Worm (Caenorhabditis elegans) whole organism, young adult: ENCODE results near the gene F40G12.4.

Experiments used
- B0035.1 ChIP-seq: sonication (generic microtip); optimal IDR thresholded peaks from 2 replicates; lab custom pipeline; 2016; ENCODE audit warnings: missing genetic modification characterization, mild to moderate bottlenecking, missing compliant biosample characterization, missing genotype, missing genetic modification reagents
- B0261.1 ChIP-seq: sonication (generic microtip); optimal IDR thresholded peaks from 2 replicates; lab custom pipeline; 2016; ENCODE audit warnings: mild to moderate bottlenecking, missing genetic modification characterization, moderate library complexity, missing compliant biosample characterization
- B0336.3 ChIP-seq: fragments of 200-800 bp; sonication (Bioruptor generic); IDR thresholded peaks from 2 replicates; pipeline ENCODE4 v1.3.6; 2022; ENCODE audit warnings: missing genetic modification characterization, missing compliant biosample characterization
- F33H1.4 ChIP-seq: fragments of 200-800 bp; sonication (Bioruptor generic); IDR thresholded peaks from 2 replicates; pipeline ENCODE4 v1.3.6; 2022; ENCODE audit warnings: missing genetic modification reagents, missing genetic modification characterization, missing compliant biosample characterization
- F52B5.7 ChIP-seq: sonication (generic microtip); optimal IDR thresholded peaks from 2 replicates; lab custom pipeline; 2016; ENCODE audit warnings: mild to moderate bottlenecking, missing genetic modification characterization, missing compliant biosample characterization
- F55B11.4 ChIP-seq: sonication (generic microtip); optimal IDR thresholded peaks from 2 replicates; lab custom pipeline; 2016; ENCODE audit warnings: missing compliant biosample characterization, missing genetic modification characterization, borderline replicate concordance; ENCODE audit not compliant: insufficient read depth
- T26A5.8 ChIP-seq: sonication (generic microtip); optimal IDR thresholded peaks from 2 replicates; lab custom pipeline; 2016; ENCODE audit warnings: missing genetic modification characterization, missing compliant biosample characterization
- Y56A3A.18 ChIP-seq: fragments of 200-800 bp; sonication (Bioruptor generic); IDR thresholded peaks from 2 replicates; pipeline ENCODE4 v1.3.6; 2022; ENCODE audit warnings: missing genetic modification reagents, missing genetic modification characterization, missing compliant biosample characterization
- akir-1 ChIP-seq: fragments of 200-800 bp; sonication (Bioruptor generic); optimal IDR thresholded peaks from 2 replicates; lab custom pipeline; 2018; ENCODE audit warnings: mild to moderate bottlenecking, missing genetic modification characterization, moderate library complexity, missing compliant biosample characterization
- aptf-2 ChIP-seq: fragments of 200-800 bp; sonication (Bioruptor generic); conservative IDR thresholded peaks from 2 replicates; pipeline ENCODE4 v1.3.6; 2022; ENCODE audit warnings: missing genetic modification reagents, missing genetic modification characterization, missing compliant biosample characterization
- aptf-3 ChIP-seq: fragments of 200-800 bp; sonication (Bioruptor generic); IDR thresholded peaks from 2 replicates; pipeline ENCODE4 v1.3.6; 2022; ENCODE audit warnings: missing genetic modification characterization, missing compliant biosample characterization
- atf-7 ChIP-seq: sonication (generic microtip); optimal IDR thresholded peaks from 2 replicates; lab custom pipeline; 2017; ENCODE audit warnings: mild to moderate bottlenecking, missing genetic modification characterization, missing compliant biosample characterization
- athp-1 ChIP-seq: sonication (generic microtip); optimal IDR thresholded peaks from 2 replicates; lab custom pipeline; 2017; ENCODE audit warnings: mild to moderate bottlenecking, missing genetic modification characterization, missing compliant biosample characterization
- attf-3 ChIP-seq: fragments of 200-800 bp; sonication (Bioruptor generic); conservative IDR thresholded peaks from 2 replicates; pipeline ENCODE4 v1.3.6; 2022; ENCODE audit warnings: missing genetic modification reagents, missing genetic modification characterization, missing compliant biosample characterization
- bed-1 ChIP-seq: fragments of 200-800 bp; sonication (Bioruptor generic); IDR thresholded peaks from 2 replicates; pipeline ENCODE4 v1.3.6; 2022; ENCODE audit warnings: missing genetic modification reagents, missing genetic modification characterization, missing compliant biosample characterization
- ceh-40 ChIP-seq: fragments of 200-800 bp; sonication (Bioruptor generic); IDR thresholded peaks from 2 replicates; pipeline ENCODE4 v1.3.6; 2022; ENCODE audit warnings: missing genetic modification characterization, missing compliant biosample characterization
- ceh-79 ChIP-seq: sonication (generic microtip); optimal IDR thresholded peaks from 2 replicates; lab custom pipeline; 2017; ENCODE audit warnings: mild to moderate bottlenecking, missing genetic modification characterization, missing compliant biosample characterization
- ceh-91 ChIP-seq: fragments of 200-800 bp; sonication (Bioruptor generic); IDR thresholded peaks from 2 replicates; pipeline ENCODE4 v1.3.6; 2022; ENCODE audit warnings: missing genetic modification reagents, missing genetic modification characterization, missing compliant biosample characterization
- chd-7 ChIP-seq: sonication (generic microtip); optimal IDR thresholded peaks from 2 replicates; lab custom pipeline; 2016; ENCODE audit warnings: mild to moderate bottlenecking, missing genetic modification characterization, moderate library complexity, missing compliant biosample characterization
- dpff-1 ChIP-seq: sonication (generic microtip); optimal IDR thresholded peaks from 2 replicates; lab custom pipeline; 2017; ENCODE audit warnings: mild to moderate bottlenecking, missing genetic modification characterization, missing compliant biosample characterization
- dpl-1 ChIP-seq: fragments of 150-350 bp; optimal IDR thresholded peaks from 2 replicates; lab custom pipeline; 2014; ENCODE audit warnings: missing biosample characterization, missing genetic modification reagents, missing genetic modification characterization
- efl-1 ChIP-seq: fragments of 150-350 bp; optimal IDR thresholded peaks from 2 replicates; lab custom pipeline; 2014; ENCODE audit warnings: missing biosample characterization, missing genetic modification reagents, missing genetic modification characterization
- egl-44 ChIP-seq: fragments of 200-800 bp; sonication (Bioruptor generic); IDR thresholded peaks from 2 replicates; pipeline ENCODE4 v1.3.6; 2022; ENCODE audit warnings: missing genetic modification reagents, missing genetic modification characterization, missing compliant biosample characterization
- ekl-4 ChIP-seq: fragments of 200-800 bp; sonication (Bioruptor generic); IDR thresholded peaks from 2 replicates; pipeline ENCODE4 v1.3.6; 2022; ENCODE audit warnings: missing genetic modification reagents, missing genetic modification characterization, missing compliant biosample characterization
- hmg-1.2 ChIP-seq: fragments of 200-800 bp; sonication (Bioruptor generic); IDR thresholded peaks from 2 replicates; pipeline ENCODE4 v1.3.6; 2022; ENCODE audit warnings: missing genetic modification reagents, missing genetic modification characterization, missing compliant biosample characterization
- hmg-20 ChIP-seq: fragments of 200-800 bp; sonication (Bioruptor generic); IDR thresholded peaks from 2 replicates; pipeline ENCODE4 v1.3.6; 2022; ENCODE audit warnings: missing genetic modification reagents, missing genetic modification characterization, missing compliant biosample characterization
- hrde-1 ChIP-seq: sonication (generic microtip); optimal IDR thresholded peaks from 2 replicates; lab custom pipeline; 2016; ENCODE audit warnings: missing genetic modification characterization, mild to moderate bottlenecking, missing compliant biosample characterization, moderate library complexity, missing genotype, missing genetic modification reagents, borderline replicate concordance
- let-526 ChIP-seq: fragments of 200-800 bp; sonication (Bioruptor generic); IDR thresholded peaks from 2 replicates; pipeline ENCODE4 v1.3.6; 2022; ENCODE audit warnings: missing genetic modification reagents, missing genetic modification characterization, missing compliant biosample characterization
- lsl-1 ChIP-seq: fragments of 200-800 bp; sonication (Bioruptor generic); optimal IDR thresholded peaks from 2 replicates; lab custom pipeline; 2018; ENCODE audit warnings: mild to moderate bottlenecking, missing genetic modification characterization, moderate library complexity, missing compliant biosample characterization
- lsy-27 ChIP-seq: sonication (generic microtip); optimal IDR thresholded peaks from 2 replicates; lab custom pipeline; 2017; ENCODE audit warnings: missing genetic modification characterization, mild to moderate bottlenecking, missing compliant biosample characterization, antibody characterized with exemption, missing genotype, borderline replicate concordance; ENCODE audit not compliant: insufficient read depth
- mel-28 ChIP-seq: sonication (generic microtip); optimal IDR thresholded peaks from 2 replicates; lab custom pipeline; 2016; ENCODE audit warnings: borderline replicate concordance, mild to moderate bottlenecking, missing genetic modification characterization, missing compliant biosample characterization
- nfya-2 ChIP-seq: fragments of 200-800 bp; sonication (Bioruptor generic); IDR thresholded peaks from 2 replicates; pipeline ENCODE4 v1.3.6; 2022; ENCODE audit warnings: missing genetic modification reagents, missing genetic modification characterization, missing compliant biosample characterization
- nhr-120 ChIP-seq: fragments of 200-800 bp; sonication (Bioruptor generic); IDR thresholded peaks from 2 replicates; pipeline ENCODE4 v1.3.6; 2022; ENCODE audit warnings: missing genetic modification characterization, missing compliant biosample characterization
- nhr-179 ChIP-seq: sonication (generic microtip); optimal IDR thresholded peaks from 2 replicates; lab custom pipeline; 2016; ENCODE audit warnings: mild to moderate bottlenecking, missing genetic modification characterization, missing compliant biosample characterization
- pha-4 ChIP-seq: fragments of 150-350 bp; sonication (generic microtip); optimal IDR thresholded peaks from 2 replicates; lab custom pipeline; 2014; ENCODE audit warnings: missing biosample characterization, missing genetic modification reagents, missing genetic modification characterization
- sea-2 ChIP-seq: fragments of 200-800 bp; sonication (Bioruptor generic); IDR thresholded peaks from 2 replicates; pipeline ENCODE4 v1.3.6; 2022; ENCODE audit warnings: missing genetic modification characterization, missing compliant biosample characterization
- tbx-9 ChIP-seq: sonication (generic microtip); optimal IDR thresholded peaks from 2 replicates; lab custom pipeline; 2016; ENCODE audit warnings: borderline replicate concordance, missing genetic modification characterization, inconsistent platforms, missing compliant biosample characterization
- tlf-1 ChIP-seq: fragments of 200-800 bp; sonication (Bioruptor generic); optimal IDR thresholded peaks from 2 replicates; lab custom pipeline; 2018; ENCODE audit warnings: mild to moderate bottlenecking, missing genetic modification characterization, missing compliant biosample characterization
- xnd-1 ChIP-seq: sonication (generic microtip); optimal IDR thresholded peaks from 2 replicates; lab custom pipeline; 2016; ENCODE audit warnings: missing genotype, missing genetic modification reagents, missing genetic modification characterization, missing compliant biosample characterization
- ztf-22 ChIP-seq: fragments of 200-800 bp; sonication (Bioruptor generic); optimal IDR thresholded peaks from 2 replicates; lab custom pipeline; 2018; ENCODE audit warnings: mild to moderate bottlenecking, missing genetic modification characterization, moderate library complexity, missing compliant biosample characterization
- ztf-25 ChIP-seq: fragments of 200-800 bp; sonication (Bioruptor generic); IDR thresholded peaks from 2 replicates; pipeline ENCODE4 v1.3.6; 2022; ENCODE audit warnings: missing genetic modification reagents, missing genetic modification characterization, missing compliant biosample characterization
- ztf-3 ChIP-seq: fragments of 200-800 bp; sonication (Bioruptor generic); optimal IDR thresholded peaks from 2 replicates; lab custom pipeline; 2018; ENCODE audit warnings: mild to moderate bottlenecking, missing genetic modification characterization, missing compliant biosample characterization
- ztf-6 ChIP-seq: fragments of 200-800 bp; sonication (Bioruptor generic); IDR thresholded peaks from 2 replicates; pipeline ENCODE4 v1.3.6; 2022; ENCODE audit warnings: missing genetic modification reagents, missing genetic modification characterization, missing compliant biosample characterization

Gene F40G12.4

ce11 chrV:14296499-14296898 is 28.0 kb upstream of the F40G12.4 start, which contains the start of gene F14D7.3:
Gene F14D7.3 (plus strand): TSS chrV:14296799.
- TF ChIP-seq B0336.3 (GFP tag; lab: Robert Waterston, UW) (no peak), T26A5.8 (tag; lab: Kevin White, UChicago) (no peak), chd-7 (tag; lab: Kevin White, UChicago) (no peak), aptf-2 (no peak), nfya-2 (GFP tag; lab: Robert Waterston, UW) (no peak), F52B5.7 (tag; lab: Kevin White, UChicago) (no peak), let-526 (GFP tag; lab: Robert Waterston, UW) (no peak), lsy-27 (tag; lab: Kevin White, UChicago) (no peak), nhr-120 (GFP tag; lab: Robert Waterston, UW) (no peak), ztf-25 (no peak), attf-3 (GFP tag; lab: Robert Waterston, UW) (no peak), ceh-91 (GFP tag; lab: Robert Waterston, UW) (no peak), Y56A3A.18 (GFP tag; lab: Robert Waterston, UW) (no peak), B0261.1 (no peak)

- TF ChIP-seq ztf-3 (no peak), lsy-27 (tag; lab: Kevin White, UChicago) (no peak), nhr-179 (tag; lab: Kevin White, UChicago) (no peak), ceh-79 (tag; lab: Kevin White, UChicago) (no peak), nfya-2 (GFP tag; lab: Robert Waterston, UW) (no peak), mel-28 (no peak), attf-3 (GFP tag; lab: Robert Waterston, UW) (no peak), bed-1 (GFP tag; lab: Robert Waterston, UW) (no peak), ceh-40 (GFP tag; lab: Robert Waterston, UW) (no peak)
These were observed 25.9 kb upstream of the F40G12.4 start, which contains the start of gene F14D7.9 for ce11 chrV:14294396-14294795. Gene F14D7.9 (plus strand): TSS chrV:14294696.

ce11 chrV:14293667-14294194 is 25.2 kb upstream of the F40G12.4 start, which contains the start of gene F14D7.2:
Gene F14D7.2 (minus strand): TSS chrV:14293717.
- TF ChIP-seq lsl-1 (GFP tag; lab: Kevin White, UChicago): no peak
- TF ChIP-seq sea-2 (GFP tag; lab: Robert Waterston, UW): no peak
- peak; percentile 98 for TF ChIP-seq aptf-3
- no peak for TF ChIP-seq atf-7 (tag; lab: Kevin White, UChicago)
- TF ChIP-seq F52B5.7 (tag; lab: Kevin White, UChicago): no peak
- TF ChIP-seq aptf-2: peak; percentile 99
- no peak for TF ChIP-seq akir-1 (GFP tag; lab: Kevin White, UChicago)
- no peak for TF ChIP-seq B0261.1
- TF ChIP-seq hmg-1.2 (GFP tag; lab: Robert Waterston, UW): peak; percentile 42; the same call in 1 of the 2 replicates
- TF ChIP-seq mel-28: no peak
- TF ChIP-seq egl-44 (GFP tag; lab: Robert Waterston, UW): no peak
- 0 out of 2 replicates have a peak, but pooled peaks have one; percentile 15 for TF ChIP-seq F33H1.4
- no peak for TF ChIP-seq ekl-4 (GFP tag; lab: Robert Waterston, UW)
- TF ChIP-seq ztf-22 (GFP tag; lab: Kevin White, UChicago): no peak
- peak; percentile 71 for TF ChIP-seq efl-1
- TF ChIP-seq xnd-1 (tag; lab: Kevin White, UChicago): peak; percentile 50
- no peak for TF ChIP-seq dpff-1 (tag; lab: Kevin White, UChicago)
- TF ChIP-seq ztf-6: no peak
- no peak for TF ChIP-seq athp-1 (tag; lab: Kevin White, UChicago)
- no peak for TF ChIP-seq tlf-1 (GFP tag; lab: Kevin White, UChicago)
- no peak for TF ChIP-seq B0336.3 (GFP tag; lab: Robert Waterston, UW)
- TF ChIP-seq B0035.1 (tag; lab: Kevin White, UChicago): no peak
- no peak for TF ChIP-seq hmg-20 (GFP tag; lab: Robert Waterston, UW)
- TF ChIP-seq pha-4 (tag; lab: Kevin White, UChicago): no peak
- no peak for TF ChIP-seq F55B11.4 (tag; lab: Kevin White, UChicago)
- TF ChIP-seq attf-3 (GFP tag; lab: Robert Waterston, UW): no peak
- no peak for TF ChIP-seq nfya-2 (GFP tag; lab: Robert Waterston, UW)
- TF ChIP-seq tbx-9 (tag; lab: Kevin White, UChicago): no peak
- TF ChIP-seq bed-1 (GFP tag; lab: Robert Waterston, UW): no peak
- no peak for TF ChIP-seq hrde-1 (tag; lab: Kevin White, UChicago)
- TF ChIP-seq Y56A3A.18 (GFP tag; lab: Robert Waterston, UW): no peak
- peak; percentile 1 for TF ChIP-seq dpl-1 (GFP tag; lab: Kevin White, UChicago)
